Worm (Caenorhabditis elegans) whole organism, L2 larva: ENCODE data around the gene D2007.1.

Experiments
- C34F6.9 ChIP-seq: fragments of 150-350 bp; optimal IDR thresholded peaks from 2 replicates; lab custom pipeline; 2014; ENCODE audit warnings: missing biosample characterization, missing genetic modification characterization
- F13H6.1 ChIP-seq: sonication (generic microtip); optimal IDR thresholded peaks from 2 replicates; lab custom pipeline; 2016; ENCODE audit warnings: missing genetic modification characterization, missing compliant biosample characterization
- R02D3.7 ChIP-seq: fragments of 150-350 bp; optimal IDR thresholded peaks from 2 replicates; lab custom pipeline; 2014; ENCODE audit warnings: missing biosample characterization, missing genetic modification characterization
- Y55F3AM.14 ChIP-seq: fragments of 200-800 bp; sonication (Bioruptor generic); optimal IDR thresholded peaks from 2 replicates; lab custom pipeline; 2018; ENCODE audit warnings: mild to moderate bottlenecking, missing genetic modification characterization, missing compliant biosample characterization
- ZK546.5 ChIP-seq: sonication (generic microtip); optimal IDR thresholded peaks from 2 replicates; lab custom pipeline; 2017; ENCODE audit warnings: missing biosample characterization, missing genetic modification characterization
- alr-1 ChIP-seq: fragments of 150-350 bp; optimal IDR thresholded peaks from 2 replicates; lab custom pipeline; 2014; ENCODE audit warnings: missing biosample characterization, missing genetic modification characterization
- aly-2 ChIP-seq: fragments of 150-350 bp; optimal IDR thresholded peaks from 2 replicates; lab custom pipeline; 2014; ENCODE audit warnings: missing biosample characterization, missing genetic modification characterization
- ama-1 ChIP-seq: fragments of 150-350 bp; optimal IDR thresholded peaks from 2 replicates; lab custom pipeline; 2018; ENCODE audit warnings: inconsistent platforms
- blmp-1 ChIP-seq: sonication (generic microtip); optimal IDR thresholded peaks from 2 replicates; lab custom pipeline; 2017; ENCODE audit warnings: missing genetic modification characterization, mild to moderate bottlenecking, missing compliant biosample characterization, antibody characterized with exemption, moderate library complexity; ENCODE audit not compliant: insufficient read depth
- ceh-16 ChIP-seq: fragments of 150-350 bp; optimal IDR thresholded peaks from 2 replicates; lab custom pipeline; 2014; ENCODE audit warnings: missing biosample characterization, missing genetic modification characterization
- crh-2 ChIP-seq: sonication (generic microtip); optimal IDR thresholded peaks from 2 replicates; lab custom pipeline; 2017; ENCODE audit warnings: missing biosample characterization, missing genetic modification characterization
- dmd-4 ChIP-seq: sonication (generic microtip); optimal IDR thresholded peaks from 2 replicates; lab custom pipeline; 2017; ENCODE audit warnings: missing biosample characterization, missing genetic modification characterization
- egl-27 ChIP-seq: sonication (generic microtip); optimal IDR thresholded peaks from 3 replicates; lab custom pipeline; 2017; ENCODE audit warnings: missing biosample characterization, missing genetic modification reagents, missing genetic modification characterization
- elt-3 ChIP-seq: sonication (generic microtip); optimal IDR thresholded peaks from 2 replicates; lab custom pipeline; 2017; ENCODE audit warnings: missing biosample characterization, missing genetic modification characterization
- fos-1 ChIP-seq: fragments of 150-350 bp; optimal IDR thresholded peaks from 2 replicates; lab custom pipeline; 2014; ENCODE audit warnings: missing biosample characterization, missing genetic modification characterization
- gmeb-1 ChIP-seq: fragments of 150-350 bp; optimal IDR thresholded peaks from 2 replicates; lab custom pipeline; 2014; ENCODE audit warnings: missing biosample characterization, missing genetic modification characterization
- lin-11 ChIP-seq: fragments of 150-350 bp; sonication (generic microtip); optimal IDR thresholded peaks from 2 replicates; lab custom pipeline; 2014; ENCODE audit warnings: missing biosample characterization, missing genetic modification characterization, inconsistent platforms, mixed read lengths
- lin-13 ChIP-seq: fragments of 150-350 bp; optimal IDR thresholded peaks from 2 replicates; lab custom pipeline; 2014; ENCODE audit warnings: missing biosample characterization, missing genetic modification reagents, missing genetic modification characterization
- lsy-2 ChIP-seq, 2 experiments: fragments of 150-350 bp in 1 of 2; sonication (generic microtip) in 1 of 2; optimal IDR thresholded peaks; 2 replicates each; lab custom pipeline; 2014 to 2017; ENCODE audit warnings: missing biosample characterization in 2 of 2, missing genetic modification characterization in 2 of 2
- mdl-1 ChIP-seq, 2 experiments: fragments of 150-350 bp in 1 of 2; sonication (generic microtip) in 1 of 2; optimal IDR thresholded peaks; 2 replicates each; lab custom pipeline; 2017; ENCODE audit warnings: missing biosample characterization in 2 of 2, missing genetic modification characterization in 2 of 2
- nhr-10 ChIP-seq: sonication (generic microtip); optimal IDR thresholded peaks from 2 replicates; lab custom pipeline; 2017; ENCODE audit warnings: missing biosample characterization, missing genetic modification characterization
- nhr-11 ChIP-seq: fragments of 150-350 bp; optimal IDR thresholded peaks from 2 replicates; lab custom pipeline; 2014; ENCODE audit warnings: missing biosample characterization, missing genetic modification characterization
- nhr-12 ChIP-seq: fragments of 150-350 bp; optimal IDR thresholded peaks from 2 replicates; lab custom pipeline; 2014; ENCODE audit warnings: missing biosample characterization, missing genetic modification characterization
- nhr-129 ChIP-seq: fragments of 150-350 bp; optimal IDR thresholded peaks from 2 replicates; lab custom pipeline; 2014; ENCODE audit warnings: missing biosample characterization, missing genetic modification characterization
- nhr-21 ChIP-seq: fragments of 150-350 bp; optimal IDR thresholded peaks from 2 replicates; lab custom pipeline; 2014; ENCODE audit warnings: missing biosample characterization, missing genetic modification characterization
- nhr-23 ChIP-seq: fragments of 150-350 bp; optimal IDR thresholded peaks from 2 replicates; lab custom pipeline; 2014; ENCODE audit warnings: missing biosample characterization, missing genetic modification reagents, missing genetic modification characterization
- nhr-25 ChIP-seq: fragments of 150-350 bp; sonication (generic microtip); optimal IDR thresholded peaks from 3 replicates; lab custom pipeline; 2014; ENCODE audit warnings: missing biosample characterization, missing genetic modification characterization
- nhr-77 ChIP-seq: fragments of 150-350 bp; optimal IDR thresholded peaks from 2 replicates; lab custom pipeline; 2014; ENCODE audit warnings: missing biosample characterization, missing genetic modification characterization
- peb-1 ChIP-seq: fragments of 150-350 bp; optimal IDR thresholded peaks from 2 replicates; lab custom pipeline; 2014; ENCODE audit warnings: missing biosample characterization, missing genetic modification characterization
- skn-1 ChIP-seq: sonication (generic microtip); optimal IDR thresholded peaks from 2 replicates; lab custom pipeline; 2017; ENCODE audit warnings: missing biosample characterization, missing genetic modification characterization
- sma-3 ChIP-seq: sonication (generic microtip); optimal IDR thresholded peaks from 2 replicates; lab custom pipeline; 2016; ENCODE audit warnings: missing genetic modification reagents, missing genetic modification characterization, missing compliant biosample characterization
- sma-9 ChIP-seq, 2 experiments: fragments of 150-350 bp in 1 of 2; sonication (generic microtip) in 1 of 2; optimal IDR thresholded peaks; 2 replicates each; lab custom pipeline; 2014 to 2016; ENCODE audit warnings: missing genetic modification characterization in 2 of 2, mild to moderate bottlenecking in 1 of 2, missing biosample characterization in 1 of 2, missing compliant biosample characterization in 1 of 2, missing genetic modification reagents in 1 of 2, moderate library complexity in 1 of 2
- unc-39 ChIP-seq: fragments of 150-350 bp; optimal IDR thresholded peaks from 2 replicates; lab custom pipeline; 2014; ENCODE audit warnings: missing biosample characterization, missing genetic modification characterization
- unc-55 ChIP-seq: fragments of 150-350 bp; sonication (generic microtip); optimal IDR thresholded peaks from 3 replicates; lab custom pipeline; 2014; ENCODE audit warnings: missing biosample characterization, missing genetic modification reagents, missing genetic modification characterization
- unc-62 ChIP-seq: fragments of 150-350 bp; optimal IDR thresholded peaks from 2 replicates; lab custom pipeline; 2014; ENCODE audit warnings: missing biosample characterization, missing genetic modification reagents, missing genetic modification characterization
- zag-1 ChIP-seq: fragments of 150-350 bp; optimal IDR thresholded peaks from 2 replicates; lab custom pipeline; 2014; ENCODE audit warnings: missing biosample characterization, missing genetic modification characterization
- ztf-1 ChIP-seq: fragments of 200-800 bp; sonication (Bioruptor generic); conservative IDR thresholded peaks from 2 replicates; pipeline ENCODE4 v1.3.6; 2022; ENCODE audit warnings: missing genetic modification characterization, missing compliant biosample characterization
- ztf-11 ChIP-seq: sonication (generic microtip); optimal IDR thresholded peaks from 2 replicates; lab custom pipeline; 2017; ENCODE audit warnings: missing biosample characterization, missing genetic modification characterization
- ztf-4 ChIP-seq: fragments of 150-350 bp; optimal IDR thresholded peaks from 2 replicates; lab custom pipeline; 2014; ENCODE audit warnings: missing biosample characterization, missing genetic modification characterization

The D2007.1 gene

DNA sequence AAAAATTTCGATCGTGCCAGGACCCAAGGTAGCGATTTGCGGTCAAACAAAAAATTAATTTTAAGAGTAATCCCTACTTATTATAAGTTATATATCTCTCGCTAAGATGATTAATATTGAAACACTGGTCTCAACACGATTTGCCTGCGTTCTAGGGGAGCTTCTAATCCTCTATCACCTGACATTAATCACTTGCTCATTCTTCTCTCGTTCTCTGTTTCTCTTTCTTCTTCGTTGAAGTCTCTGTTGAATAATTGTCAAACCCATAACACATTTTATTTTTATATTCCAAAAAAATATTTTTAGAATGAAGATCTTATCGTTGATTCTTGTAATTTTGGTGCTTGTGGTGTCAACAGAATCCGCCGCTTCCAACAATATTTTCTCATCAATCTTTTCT lies at the start of gene D2007.1:
Gene D2007.1 (plus strand): TSS at position 301 of the 400 bp plus-strand sequence.
- TF ChIP-seq unc-39 (no peak), lin-11 (tag; lab: Kevin White, UChicago) (no peak), nhr-23 (no peak), gmeb-1 (tag; lab: Kevin White, UChicago) (no peak), ztf-11 (no peak), zag-1 (tag; lab: Kevin White, UChicago) (no peak), C34F6.9 (tag; lab: Kevin White, UChicago) (peak; percentile 32), lsy-2 (tag; optimal IDR thresholded peaks at IDR 0.05; lab: Kevin White, UChicago) (peak in 1 of 2 experiments; percentile 1), nhr-21 (tag; lab: Kevin White, UChicago) (no peak)
- TF ChIP-seq, all 48 proteins: peak for 2

DNA sequence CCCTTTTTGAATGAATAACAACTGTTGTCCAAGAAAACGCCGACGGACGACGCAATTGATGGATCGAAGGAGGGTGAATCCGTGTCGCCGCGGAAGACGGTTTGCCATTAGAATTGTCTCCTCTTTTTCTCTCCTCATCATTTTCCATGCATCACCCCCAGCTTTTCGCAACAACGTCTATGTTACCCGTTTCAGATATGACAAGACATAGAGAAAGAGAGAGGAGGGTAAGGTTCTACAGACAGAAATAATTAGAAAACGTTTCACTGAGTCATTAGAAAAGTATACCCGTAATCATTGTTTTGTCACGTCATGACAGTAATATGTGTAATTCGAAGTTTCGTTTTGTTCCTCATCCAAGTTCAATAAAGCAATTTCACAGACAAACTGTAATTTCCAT lies 49.5 kb upstream of the D2007.1 start:
- TF ChIP-seq ceh-16 (tag; lab: Kevin White, UChicago), result no peak
- no peak for TF ChIP-seq peb-1 (tag; lab: Kevin White, UChicago)
- TF ChIP-seq zag-1 (tag; lab: Kevin White, UChicago), result no peak
- TF ChIP-seq C34F6.9 (tag; lab: Kevin White, UChicago), result no peak
- TF ChIP-seq lin-13, result no peak
- peak; percentile 3 for TF ChIP-seq nhr-21 (tag; lab: Kevin White, UChicago)
- TF ChIP-seq ama-1 (lab: Kevin White, UChicago), result no peak
- no peak for TF ChIP-seq aly-2 (tag; lab: Kevin White, UChicago)

DNA sequence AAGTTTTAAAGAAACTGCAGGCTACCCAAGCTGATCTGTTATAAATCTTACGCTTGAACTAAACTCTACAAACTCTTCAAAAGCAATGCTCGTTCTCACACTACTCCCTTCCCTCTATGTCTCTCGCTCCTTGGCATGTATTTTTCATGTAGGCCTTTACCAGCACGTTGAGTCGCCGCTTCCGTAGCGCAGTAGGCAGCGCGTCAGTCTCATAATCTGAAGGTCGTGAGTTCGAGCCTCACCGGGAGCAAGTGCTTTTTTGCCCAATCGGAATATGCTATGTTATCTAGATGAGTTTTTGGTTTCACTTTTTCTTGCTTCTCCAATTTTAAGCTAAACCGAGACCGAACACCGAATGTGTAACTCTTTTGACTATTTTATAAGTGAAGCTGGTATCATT lies 48.8 kb upstream of the D2007.1 start:
- no peak for TF ChIP-seq egl-27 (tag; lab: Kevin White, UChicago)
- TF ChIP-seq dmd-4 (tag; lab: Kevin White, UChicago), result no peak
- TF ChIP-seq unc-55 (GFP tag; lab: Kevin White, UChicago), result peak; percentile 84
- TF ChIP-seq ama-1 (lab: Kevin White, UChicago), result no peak
- TF ChIP-seq nhr-23, result no peak
- TF ChIP-seq fos-1 (tag; lab: Kevin White, UChicago), result peak; percentile 10
- TF ChIP-seq nhr-12, result no peak
- no peak for TF ChIP-seq nhr-10
- peak; percentile 32 for TF ChIP-seq Y55F3AM.14 (GFP tag; lab: Kevin White, UChicago)
- peak; percentile 31 for TF ChIP-seq gmeb-1 (tag; lab: Kevin White, UChicago)
- TF ChIP-seq unc-39, result no peak
- no peak for TF ChIP-seq lin-13
- no peak for TF ChIP-seq crh-2 (tag; lab: Kevin White, UChicago)
- TF ChIP-seq R02D3.7 (tag; lab: Kevin White, UChicago), result no peak
- TF ChIP-seq zag-1 (tag; lab: Kevin White, UChicago), result peak; percentile 20
- TF ChIP-seq alr-1, result no peak
- no peak for TF ChIP-seq nhr-25 (tag; lab: Kevin White, UChicago)
- no peak for TF ChIP-seq skn-1
- TF ChIP-seq ztf-11, result no peak
- TF ChIP-seq nhr-21 (tag; lab: Kevin White, UChicago), result no peak
- TF ChIP-seq sma-9 (GFP tag; optimal IDR thresholded peaks at IDR 0.05; lab: Kevin White, UChicago), result peak; percentile 57
- TF ChIP-seq sma-9 (tag; optimal IDR thresholded peaks at IDR 0.05; lab: Kevin White, UChicago), result no peak
- no peak for TF ChIP-seq elt-3 (tag; lab: Kevin White, UChicago)
- no peak for TF ChIP-seq ceh-16 (tag; lab: Kevin White, UChicago)
- no peak for TF ChIP-seq unc-62 (GFP tag; lab: Kevin White, UChicago)
- no peak for TF ChIP-seq peb-1 (tag; lab: Kevin White, UChicago)
- TF ChIP-seq ZK546.5, result no peak
- peak; percentile 49 for TF ChIP-seq C34F6.9 (tag; lab: Kevin White, UChicago)
- peak; percentile 75 for TF ChIP-seq nhr-129 (tag; lab: Kevin White, UChicago)
- TF ChIP-seq F13H6.1, result peak; percentile 28
- peak; percentile 40 for TF ChIP-seq sma-3 (GFP tag; lab: Kevin White, UChicago)
- TF ChIP-seq mdl-1 (tag; optimal IDR thresholded peaks at IDR 0.05; lab: Kevin White, UChicago), result no peak
- no peak for TF ChIP-seq nhr-11 (tag; lab: Kevin White, UChicago)
- no peak for TF ChIP-seq nhr-77
- no peak for TF ChIP-seq blmp-1 (tag; lab: Kevin White, UChicago)
- peak; percentile 36 to 57 for TF ChIP-seq lsy-2 (tag; optimal IDR thresholded peaks at IDR 0.05; lab: Kevin White, UChicago)

- TF ChIP-seq unc-62 (GFP tag; lab: Kevin White, UChicago) (no peak), ztf-1 (GFP tag; lab: Robert Waterston, UW) (no peak), lsy-2 (tag; optimal IDR thresholded peaks at IDR 0.05; lab: Kevin White, UChicago) (no peak), aly-2 (tag; lab: Kevin White, UChicago) (no peak), elt-3 (tag; lab: Kevin White, UChicago) (no peak), gmeb-1 (tag; lab: Kevin White, UChicago) (no peak), ztf-4 (tag; lab: Kevin White, UChicago) (no peak), dmd-4 (tag; lab: Kevin White, UChicago) (no peak), nhr-77 (no peak)
Measured at ce11 chrIII:8108490-8108889, 46.8 kb upstream of the D2007.1 start, which contains the start of gene C14B9.3. C14B9.3 (plus strand) TSS chrIII:8108790.
